Worm (Caenorhabditis elegans) whole organism, L3 larva: ENCODE data around the gene rev-3.

Experiments
- R02D3.7 ChIP-seq: fragments of 150-350 bp; optimal IDR thresholded peaks from 2 replicates; lab custom pipeline; 2014; ENCODE audit warnings: missing biosample characterization, missing genetic modification characterization
- ZK546.5 ChIP-seq: sonication (generic microtip); optimal IDR thresholded peaks from 2 replicates; lab custom pipeline; 2017; ENCODE audit warnings: missing biosample characterization, missing genetic modification characterization
- ama-1 ChIP-seq: fragments of 150-350 bp; optimal IDR thresholded peaks from 2 replicates; lab custom pipeline; 2018
- ceh-28 ChIP-seq: fragments of 150-350 bp; optimal IDR thresholded peaks from 2 replicates; lab custom pipeline; 2014; ENCODE audit warnings: missing biosample characterization, missing genetic modification reagents, missing genetic modification characterization
- ceh-9 ChIP-seq: sonication (generic microtip); optimal IDR thresholded peaks from 2 replicates; lab custom pipeline; 2018; ENCODE audit warnings: missing biosample characterization, missing genetic modification characterization
- egl-27 ChIP-seq: sonication (generic microtip); optimal IDR thresholded peaks from 4 replicates; lab custom pipeline; 2017; ENCODE audit warnings: missing biosample characterization, missing genetic modification reagents, missing genetic modification characterization
- egl-5 ChIP-seq: fragments of 150-350 bp; optimal IDR thresholded peaks from 2 replicates; lab custom pipeline; 2017; ENCODE audit warnings: missing biosample characterization, missing genetic modification reagents, missing genetic modification characterization, inconsistent platforms
- elt-2 ChIP-seq: sonication (generic microtip); optimal IDR thresholded peaks from 2 replicates; lab custom pipeline; 2016; ENCODE audit warnings: missing genetic modification reagents, mild to moderate bottlenecking, missing genetic modification characterization, missing compliant biosample characterization
- elt-3 ChIP-seq, 3 experiments: fragments of 150-350 bp in 1 of 3; sonication (generic microtip) in 2 of 3; optimal IDR thresholded peaks; 2 replicates in 2 of 3; 4 replicates in 1 of 3; lab custom pipeline; 2014 to 2017; ENCODE audit warnings: missing biosample characterization in 3 of 3, missing genetic modification characterization in 3 of 3
- eor-1 ChIP-seq, 2 experiments: fragments of 150-350 bp; optimal IDR thresholded peaks; 2 replicates each; lab custom pipeline; 2014 to 2018; ENCODE audit warnings: missing biosample characterization in 2 of 2, missing genetic modification characterization in 2 of 2
- fkh-10 ChIP-seq: sonication (generic microtip); optimal IDR thresholded peaks from 2 replicates; lab custom pipeline; 2017; ENCODE audit warnings: missing biosample characterization, missing genetic modification reagents, missing genetic modification characterization
- fkh-2 ChIP-seq: fragments of 150-350 bp; optimal IDR thresholded peaks from 2 replicates; lab custom pipeline; 2014; ENCODE audit warnings: missing biosample characterization, missing genetic modification reagents, missing genetic modification characterization
- fos-1 ChIP-seq: fragments of 150-350 bp; optimal IDR thresholded peaks from 2 replicates; lab custom pipeline; 2014; ENCODE audit warnings: missing biosample characterization, missing genetic modification characterization
- jun-1 ChIP-seq: fragments of 150-350 bp; optimal IDR thresholded peaks from 2 replicates; lab custom pipeline; 2014; ENCODE audit warnings: missing biosample characterization, missing genetic modification reagents, missing genetic modification characterization
- lin-15B ChIP-seq: fragments of 150-350 bp; optimal IDR thresholded peaks from 2 replicates; lab custom pipeline; 2014; ENCODE audit warnings: missing biosample characterization, missing genetic modification characterization
- lin-39 ChIP-seq: fragments of 150-350 bp; optimal IDR thresholded peaks from 2 replicates; lab custom pipeline; 2018; ENCODE audit warnings: missing biosample characterization, missing genetic modification reagents, missing genetic modification characterization
- mdl-1 ChIP-seq: fragments of 150-350 bp; optimal IDR thresholded peaks from 2 replicates; lab custom pipeline; 2014; ENCODE audit warnings: missing biosample characterization, missing genetic modification characterization
- mml-1 ChIP-seq: fragments of 150-350 bp; sonication (generic microtip); optimal IDR thresholded peaks from 3 replicates; lab custom pipeline; 2014; ENCODE audit warnings: missing biosample characterization, missing genetic modification characterization
- nfya-1 ChIP-seq: sonication (generic microtip); optimal IDR thresholded peaks from 2 replicates; lab custom pipeline; 2017; ENCODE audit warnings: missing genetic modification characterization, mild to moderate bottlenecking, missing compliant biosample characterization, antibody characterized with exemption, moderate library complexity; ENCODE audit not compliant: insufficient read depth
- nhr-23 ChIP-seq: fragments of 150-350 bp; optimal IDR thresholded peaks from 2 replicates; lab custom pipeline; 2014; ENCODE audit warnings: missing biosample characterization, missing genetic modification reagents, missing genetic modification characterization
- nhr-237 ChIP-seq: fragments of 150-350 bp; optimal IDR thresholded peaks from 2 replicates; lab custom pipeline; 2014; ENCODE audit warnings: missing biosample characterization, missing genetic modification characterization
- nhr-25 ChIP-seq: sonication (generic microtip); optimal IDR thresholded peaks from 2 replicates; lab custom pipeline; 2017; ENCODE audit warnings: missing biosample characterization, missing genetic modification characterization
- nhr-43 ChIP-seq: sonication (generic microtip); optimal IDR thresholded peaks from 2 replicates; lab custom pipeline; 2016; ENCODE audit warnings: mild to moderate bottlenecking, missing genetic modification characterization, missing compliant biosample characterization; ENCODE audit not compliant: poor library complexity, severe bottlenecking
- nhr-67 ChIP-seq: fragments of 150-350 bp; optimal IDR thresholded peaks from 2 replicates; lab custom pipeline; 2014; ENCODE audit warnings: missing biosample characterization, missing genetic modification characterization
- nhr-76 ChIP-seq: fragments of 150-350 bp; sonication (generic microtip); optimal IDR thresholded peaks from 5 replicates; lab custom pipeline; 2014; ENCODE audit warnings: missing biosample characterization, missing genetic modification characterization
- pha-4 ChIP-seq: fragments of 150-350 bp; optimal IDR thresholded peaks from 2 replicates; lab custom pipeline; 2014; ENCODE audit warnings: missing biosample characterization, missing genetic modification reagents, missing genetic modification characterization
- pqm-1 ChIP-seq: fragments of 150-350 bp; optimal IDR thresholded peaks from 2 replicates; lab custom pipeline; 2017; ENCODE audit warnings: missing biosample characterization, missing genetic modification characterization, inconsistent platforms
- sea-2 ChIP-seq: fragments of 150-350 bp; sonication (generic microtip); optimal IDR thresholded peaks from 4 replicates; lab custom pipeline; 2014; ENCODE audit warnings: missing biosample characterization, missing genetic modification reagents, missing genetic modification characterization
- tbx-2 ChIP-seq: sonication (generic microtip); optimal IDR thresholded peaks from 2 replicates; lab custom pipeline; 2016; ENCODE audit warnings: mild to moderate bottlenecking, missing genetic modification characterization, missing compliant biosample characterization
- unc-39 ChIP-seq: sonication (generic microtip); optimal IDR thresholded peaks from 4 replicates; lab custom pipeline; 2017; ENCODE audit warnings: missing biosample characterization, missing genetic modification characterization
- unc-62 ChIP-seq: fragments of 150-350 bp; sonication (generic microtip); optimal IDR thresholded peaks from 4 replicates; lab custom pipeline; 2014; ENCODE audit warnings: missing biosample characterization, missing genetic modification reagents, missing genetic modification characterization
- zag-1 ChIP-seq: fragments of 150-350 bp; optimal IDR thresholded peaks from 2 replicates; lab custom pipeline; 2014; ENCODE audit warnings: missing biosample characterization, missing genetic modification characterization

The rev-3 gene

ce11 chrIII:5822816-5823215 is 32.4 kb upstream of the rev-3 start:
- no peak for TF ChIP-seq fkh-2 (tag; lab: Kevin White, UChicago)

- TF ChIP-seq sea-2 (GFP tag; lab: Kevin White, UChicago) (no peak), eor-1 (tag; optimal IDR thresholded peaks at IDR 0.05; lab: Kevin White, UChicago) (no peak), mdl-1 (no peak), egl-5 (no peak), tbx-2 (tag; lab: Kevin White, UChicago) (no peak), ZK546.5 (no peak)
Measured at ce11 chrIII:5815932-5816331, 25.5 kb upstream of the rev-3 start, which contains the start of gene sma-4. sma-4 (plus strand) TSS chrIII:5816232.

- no peak for TF ChIP-seq egl-27 (tag; lab: Kevin White, UChicago)
- no peak for TF ChIP-seq nhr-237 (tag; lab: Kevin White, UChicago)
- peak; percentile 26 for TF ChIP-seq nfya-1 (tag; lab: Kevin White, UChicago)
- TF ChIP-seq nhr-67 (tag; lab: Kevin White, UChicago), result no peak
- peak; percentile 40 for TF ChIP-seq nhr-25 (tag; lab: Kevin White, UChicago)
- TF ChIP-seq mdl-1, result no peak
- no peak for TF ChIP-seq tbx-2 (tag; lab: Kevin White, UChicago)
- TF ChIP-seq elt-2 (tag; lab: Kevin White, UChicago), result peak; percentile 12
- TF ChIP-seq nhr-43 (tag; lab: Kevin White, UChicago), result peak; percentile 38
Measured at ce11 chrIII:5814799-5815198, 24.3 kb upstream of the rev-3 start, which contains the start of gene R12B2.7. R12B2.7 (plus strand) TSS chrIII:5815045.

ce11 chrIII:5814098-5814497 is 23.6 kb upstream of the rev-3 start:
- TF ChIP-seq elt-2 (tag; lab: Kevin White, UChicago) (peak; percentile 74), pqm-1 (tag; lab: Kevin White, UChicago) (peak; percentile 59), pha-4 (tag; lab: Kevin White, UChicago) (peak; percentile 43), unc-39 (tag; lab: Kevin White, UChicago) (no peak)

- no peak for TF ChIP-seq R02D3.7 (tag; lab: Kevin White, UChicago)
- TF ChIP-seq nhr-43 (tag; lab: Kevin White, UChicago), result no peak
- no peak for TF ChIP-seq ceh-9 (tag; lab: Kevin White, UChicago)
- TF ChIP-seq egl-5, result no peak
Measured at ce11 chrIII:5813501-5813900, 23.1 kb upstream of the rev-3 start.

- no peak for TF ChIP-seq unc-39 (tag; lab: Kevin White, UChicago)
- TF ChIP-seq lin-15B (tag; lab: Kevin White, UChicago), result no peak
- no peak for TF ChIP-seq ceh-28 (tag; lab: Kevin White, UChicago)
- no peak for TF ChIP-seq zag-1 (tag; lab: Kevin White, UChicago)
- TF ChIP-seq fos-1 (tag; lab: Kevin White, UChicago), result no peak
- peak; percentile 18 for TF ChIP-seq egl-27 (tag; lab: Kevin White, UChicago)
- TF ChIP-seq R02D3.7 (tag; lab: Kevin White, UChicago), result no peak
- peak; percentile 18 for TF ChIP-seq unc-62 (GFP tag; lab: Kevin White, UChicago)
- no peak for TF ChIP-seq nhr-76 (tag; lab: Kevin White, UChicago)
- TF ChIP-seq nhr-23 (tag; lab: Kevin White, UChicago), result peak; percentile 69
- no peak for TF ChIP-seq lin-39
- TF ChIP-seq nhr-43 (tag; lab: Kevin White, UChicago), result peak; percentile 41
- no peak for TF ChIP-seq ZK546.5
- peak; percentile 73 for TF ChIP-seq nfya-1 (tag; lab: Kevin White, UChicago)
- TF ChIP-seq nhr-25 (tag; lab: Kevin White, UChicago), result peak; percentile 58
- no peak for TF ChIP-seq fkh-10 (GFP tag; lab: Kevin White, UChicago)
- no peak for TF ChIP-seq mml-1 (tag; lab: Kevin White, UChicago)
- no peak for TF ChIP-seq jun-1
- no peak for TF ChIP-seq sea-2 (GFP tag; lab: Kevin White, UChicago)
- TF ChIP-seq elt-3 (tag; optimal IDR thresholded peaks at IDR 0.05; lab: Kevin White, UChicago), result peak in 2 of 3 experiments; percentile 19 to 82
- TF ChIP-seq ama-1 (lab: Kevin White, UChicago), result no peak
- TF ChIP-seq nhr-237 (tag; lab: Kevin White, UChicago), result no peak
- TF ChIP-seq ceh-9 (tag; lab: Kevin White, UChicago), result no peak
Measured at ce11 chrIII:5812672-5813071, 22.2 kb upstream of the rev-3 start.
